Worm (Caenorhabditis elegans): ENCODE measurements around the gene Y54G11A.17.
A peak's percentile ranks its signal among the peaks of the same experiment; 100 is the strongest.

The Y54G11A.17 gene

DNA sequence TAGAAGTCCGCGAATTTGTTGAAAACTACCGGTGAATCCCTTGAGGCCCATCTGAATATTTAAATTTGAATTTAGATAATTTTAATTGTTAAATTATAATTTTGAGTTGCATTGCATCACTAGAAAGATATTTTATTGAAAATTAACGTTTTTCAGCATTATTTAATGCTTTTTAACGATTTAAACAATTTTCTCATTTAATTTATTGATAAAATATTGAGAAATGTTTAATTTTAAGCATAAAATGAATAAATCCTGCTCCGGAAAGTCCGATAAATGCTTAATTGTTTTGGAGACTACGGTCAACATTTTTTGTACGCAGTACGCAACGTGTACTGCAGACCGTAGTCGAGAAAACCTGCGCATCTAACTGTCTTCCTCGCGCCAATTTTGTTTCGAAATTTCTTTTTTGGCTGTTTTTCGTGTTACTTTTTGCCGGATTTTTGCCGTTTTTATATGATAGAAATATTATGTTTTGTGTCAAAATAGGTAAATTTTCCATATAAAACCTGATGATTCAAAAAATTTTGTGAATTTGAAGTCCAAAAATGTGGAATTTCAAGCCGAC is at the start of gene Y54G11A.17, which contains the start of the genes lin-7 and elof-1:
Y54G11A.17 (minus strand) TSS at position 51 of the 568 bp plus-strand sequence.
lin-7 (minus strand) TSS at position 51 of the 568 bp plus-strand sequence.
elof-1 (plus strand) TSS at position 383 of the 568 bp plus-strand sequence.
- TF ChIP-seq zag-1 (tag; optimal IDR thresholded peaks at IDR 0.05) (no peak), hpl-2 (GFP tag; optimal IDR thresholded peaks at IDR 0.05) (peak; percentile 77), lin-13 (GFP tag; optimal IDR thresholded peaks at IDR 0.05) (peak; percentile 86), aly-2 (tag; optimal IDR thresholded peaks at IDR 0.05) (peak; percentile 32), ceh-88 (GFP tag; IDR thresholded peaks at IDR 0.05) (peak; percentile 62), mdl-1 (tag; optimal IDR thresholded peaks at IDR 0.05) (peak in 1 of 2 experiments; percentile 88), blmp-1 (tag; optimal IDR thresholded peaks at IDR 0.05) (peak; percentile 73), ceh-63 (GFP tag; optimal IDR thresholded peaks at IDR 0.05) (no peak), efl-1 (optimal IDR thresholded peaks at IDR 0.05) (peak; percentile 91 to 93), efl-1 (GFP tag; optimal IDR thresholded peaks at IDR 0.05 in 1 of 2) (peak; percentile 88 to 98), efl-3 (GFP tag; optimal IDR thresholded peaks at IDR 0.05) (no peak), egl-13 (tag; optimal IDR thresholded peaks at IDR 0.05) (peak; percentile 52), lsy-2 (tag; optimal IDR thresholded peaks at IDR 0.05) (peak; percentile 99 to 100), mab-9 (GFP tag; IDR thresholded peaks at IDR 0.05) (no peak; the same call in 1 of the 2 replicates), tbx-2 (tag; optimal IDR thresholded peaks at IDR 0.05) (peak; percentile 83), nhr-90 (tag; optimal IDR thresholded peaks at IDR 0.05; ENCODE audit: poor library complexity) (peak; percentile 73), nhr-71 (tag; optimal IDR thresholded peaks at IDR 0.05) (peak; percentile 90), unc-30 (tag; optimal IDR thresholded peaks at IDR 0.05) (no peak), xbp-1 (tag; optimal IDR thresholded peaks at IDR 0.05) (peak; percentile 85), snpc-4 (tag; optimal IDR thresholded peaks at IDR 0.05) (peak; percentile 88), nhr-47 (tag; optimal IDR thresholded peaks at IDR 0.05) (peak; percentile 89), elt-3 (tag; optimal IDR thresholded peaks at IDR 0.05) (peak in 2 of 6 experiments; percentile 69 to 87), unc-98 (GFP tag; IDR thresholded peaks at IDR 0.05) (no peak), nhr-77 (tag; optimal IDR thresholded peaks at IDR 0.05) (peak; percentile 97), nhr-28 (tag; optimal IDR thresholded peaks at IDR 0.05) (no peak), nhr-76 (tag; optimal IDR thresholded peaks at IDR 0.05) (no peak), nhr-20 (tag; optimal IDR thresholded peaks at IDR 0.05) (peak; percentile 81), fos-1 (tag; optimal IDR thresholded peaks at IDR 0.05) (peak; percentile 86), C04F5.9 (tag; optimal IDR thresholded peaks at IDR 0.05) (peak; percentile 55), snu-23 (GFP tag; optimal IDR thresholded peaks at IDR 0.05) (peak; percentile 93), ceh-90 (tag; optimal IDR thresholded peaks at IDR 0.05) (peak; percentile 18), ztf-4 (tag; optimal IDR thresholded peaks at IDR 0.05) (peak; percentile 44), elt-2 (tag; optimal IDR thresholded peaks at IDR 0.05) (no peak), ceh-8 (GFP tag; optimal IDR thresholded peaks at IDR 0.05) (peak; percentile 25), rnt-1 (tag; optimal IDR thresholded peaks at IDR 0.05) (peak; percentile 87), ztf-11 (tag; optimal IDR thresholded peaks at IDR 0.05) (peak in 1 of 2 experiments; percentile 60), aha-1 (tag; optimal IDR thresholded peaks at IDR 0.05) (peak; percentile 12), fkh-8 (tag; optimal IDR thresholded peaks at IDR 0.05) (peak; percentile 92), ceh-82 (tag; optimal IDR thresholded peaks at IDR 0.05) (peak; percentile 82 to 96 (median 86)), nhr-237 (tag; optimal IDR thresholded peaks at IDR 0.05) (peak; percentile 36), fkh-4 (tag; optimal IDR thresholded peaks at IDR 0.05; ENCODE audit: borderline replicate concordance) (no peak), pag-3 (tag; optimal IDR thresholded peaks at IDR 0.05; ENCODE audit: borderline replicate concordance, insufficient read depth) (peak; percentile 15), nhr-84 (tag; optimal IDR thresholded peaks at IDR 0.05) (no peak), nhr-85 (tag) (peak; percentile 86), vab-15 (tag; optimal IDR thresholded peaks at IDR 0.05) (peak; percentile 96), egl-27 (tag; optimal IDR thresholded peaks at IDR 0.05) (no peak), dsc-1 (tag; optimal IDR thresholded peaks at IDR 0.05) (peak; percentile 68), jun-1 (tag; optimal IDR thresholded peaks at IDR 0.05) (peak; percentile 78), unc-130 (tag; optimal IDR thresholded peaks at IDR 0.05) (peak; percentile 99), fkh-10 (GFP tag; optimal IDR thresholded peaks at IDR 0.05) (peak; percentile 68), mef-2 (tag; optimal IDR thresholded peaks at IDR 0.05) (peak; percentile 42), lin-35 (GFP tag; optimal IDR thresholded peaks at IDR 0.05) (peak; percentile 92 to 95)

Measured in whole organism, L1 larva.